Fruit fly (Drosophila melanogaster): ENCODE measurements around the gene CG12499.

The CG12499 gene

DNA sequence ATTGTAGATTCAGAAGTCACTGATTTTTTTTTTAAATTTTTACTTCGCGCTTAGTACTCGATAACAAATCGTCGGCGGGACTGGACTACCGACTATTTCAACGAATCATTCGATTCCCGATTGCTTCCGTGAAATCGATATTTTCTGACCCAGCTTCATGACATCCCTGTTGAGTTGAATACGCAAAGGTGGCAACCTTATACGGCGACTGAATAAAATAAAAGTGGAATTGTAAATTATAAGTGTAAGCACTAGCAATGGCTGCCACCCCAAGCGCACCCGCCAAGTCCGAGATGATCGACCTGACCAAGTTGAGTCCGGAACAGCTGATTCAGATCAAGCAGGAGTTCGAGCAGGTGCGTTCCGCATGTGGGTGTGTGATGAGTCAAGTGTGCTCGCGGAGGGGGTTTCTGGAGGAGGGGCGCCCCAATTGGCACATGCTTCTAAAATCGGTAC is 40.7 kb upstream of the CG12499 start, which contains the start of gene Pfdn5 (continued):
- TF ChIP-seq gcm2 (GFP tag; optimal IDR thresholded peaks at IDR 0.05) (no peak), CG32532 (GFP tag; IDR thresholded peaks at IDR 0.05) (no peak), CG12942 (GFP tag; optimal IDR thresholded peaks at IDR 0.05) (no peak), HmgZ (tag; optimal IDR thresholded peaks at IDR 0.05) (peak; percentile 73), CG18764 (GFP tag; optimal IDR thresholded peaks at IDR 0.05) (no peak), pb (GFP tag; optimal IDR thresholded peaks at IDR 0.05) (no peak), Nf-YA (GFP tag; IDR thresholded peaks at IDR 0.05) (no peak), ase (GFP tag; IDR thresholded peaks at IDR 0.05) (no peak), CG8290 (GFP tag; optimal IDR thresholded peaks at IDR 0.05) (no peak), CG8290 (tag; optimal IDR thresholded peaks at IDR 0.05) (no peak), CG7987 (GFP tag; optimal IDR thresholded peaks at IDR 0.05) (no peak), CG10366 (GFP tag; IDR thresholded peaks at IDR 0.05) (no peak), row (GFP tag; IDR thresholded peaks at IDR 0.05) (no peak), CG12236 (GFP tag; optimal IDR thresholded peaks at IDR 0.05) (no peak), CG10147 (GFP tag; optimal IDR thresholded peaks at IDR 0.05) (no peak), hbn (GFP tag; IDR thresholded peaks at IDR 0.05; ENCODE audit: partially characterized antibody) (peak; percentile 74), usp (GFP tag; optimal IDR thresholded peaks at IDR 0.05) (no peak), Scr (GFP tag; IDR thresholded peaks at IDR 0.05; ENCODE audit: partially characterized antibody) (peak; percentile 78), CG3995 (GFP tag; optimal IDR thresholded peaks at IDR 0.05) (peak; percentile 48), sisA (GFP tag; IDR thresholded peaks at IDR 0.05) (no peak), abd-A (tag; optimal IDR thresholded peaks at IDR 0.05) (no peak), da (GFP tag; optimal IDR thresholded peaks at IDR 0.05) (no peak), sens-2 (GFP tag; IDR thresholded peaks at IDR 0.05) (no peak), Sin3A (optimal IDR thresholded peaks at IDR 0.05) (peak; percentile 44), sens (GFP tag) (peak; percentile 75), CG1024 (GFP tag; IDR thresholded peaks at IDR 0.05) (no peak), Oli (tag; optimal IDR thresholded peaks at IDR 0.05) (no peak), danr (GFP tag; IDR thresholded peaks at IDR 0.05) (no peak), yki (optimal IDR thresholded peaks at IDR 0.05) (no peak), crol (GFP tag; IDR thresholded peaks at IDR 0.05) (peak; percentile 90), CG4617 (GFP tag; optimal IDR thresholded peaks at IDR 0.05; ENCODE audit: borderline replicate concordance) (peak; percentile 94), lilli (GFP tag; optimal IDR thresholded peaks at IDR 0.05) (no peak), dati (GFP tag; IDR thresholded peaks at IDR 0.05) (no peak), Hr3 (GFP tag; optimal IDR thresholded peaks at IDR 0.05) (no peak), repo (GFP tag; optimal IDR thresholded peaks at IDR 0.05) (no peak), CG18476 (GFP tag; optimal IDR thresholded peaks at IDR 0.05) (no peak), HLHmδ (GFP tag; optimal IDR thresholded peaks at IDR 0.05) (no peak), Dfd (GFP tag; optimal IDR thresholded peaks at IDR 0.05) (no peak), tio (GFP tag; optimal IDR thresholded peaks at IDR 0.05) (no peak), Gsc (GFP tag; IDR thresholded peaks at IDR 0.05) (no peak), Nf-YB (GFP tag; optimal IDR thresholded peaks at IDR 0.05) (no peak), CG11093 (GFP tag; IDR thresholded peaks at IDR 0.05) (no peak), Mes4 (GFP tag; optimal IDR thresholded peaks at IDR 0.05) (no peak), CG17568 (GFP tag; optimal IDR thresholded peaks at IDR 0.05) (no peak), CG30020 (tag; optimal IDR thresholded peaks at IDR 0.05) (no peak), pita (GFP tag; optimal IDR thresholded peaks at IDR 0.05) (no peak), B-H1 (GFP tag; IDR thresholded peaks at IDR 0.05) (no peak), CG18011 (GFP tag; optimal IDR thresholded peaks at IDR 0.05) (no peak), CG10209 (GFP tag; optimal IDR thresholded peaks at IDR 0.05) (no peak), CG13424 (tag; optimal IDR thresholded peaks at IDR 0.05) (no peak), CG8765 (GFP tag; IDR thresholded peaks at IDR 0.05) (no peak), Ada2b (GFP tag; IDR thresholded peaks at IDR 0.05) (no peak), ap (GFP tag; IDR thresholded peaks at IDR 0.05) (no peak), Optix (GFP tag; IDR thresholded peaks at IDR 0.05) (no peak)
